Fruit fly (Drosophila melanogaster): ENCODE data around the gene CG13255.
A peak's percentile ranks its signal among the peaks of the same experiment; 100 is the strongest.

Gene CG13255

dm6 chr3L:20883969-20884368 is 46.7 kb downstream of the CG13255 start (continued):
- TF ChIP-seq Aef1 (GFP tag; IDR thresholded peaks at IDR 0.05) (0 out of 3 replicates have a peak, but pooled peaks have one; percentile 28), sens (GFP tag) (peak; percentile 41), pan (optimal IDR thresholded peaks at IDR 0.05) (no peak), pan (GFP tag; optimal IDR thresholded peaks at IDR 0.05 in 1 of 2, IDR thresholded peaks at IDR 0.05 in 1 of 2) (peak in 1 of 2 experiments; percentile 27), Adf1 (GFP tag; IDR thresholded peaks at IDR 0.05) (no peak), Six4 (GFP tag; optimal IDR thresholded peaks at IDR 0.05) (no peak), CG15514 (GFP tag; optimal IDR thresholded peaks at IDR 0.05) (peak; percentile 10), gem (tag; optimal IDR thresholded peaks at IDR 0.05) (peak; percentile 23), CG11560 (tag; IDR thresholded peaks at IDR 0.05) (no peak), CG12391 (tag; optimal IDR thresholded peaks at IDR 0.05) (no peak), tgo (GFP tag; IDR thresholded peaks at IDR 0.05) (0 out of 3 replicates have a peak, but pooled peaks have one; percentile 25), row (GFP tag; IDR thresholded peaks at IDR 0.05) (peak; percentile 28; the same call in 2 of the 3 replicates), CG18599 (GFP tag; optimal IDR thresholded peaks at IDR 0.05) (peak; percentile 65), Ptx1 (GFP tag; IDR thresholded peaks at IDR 0.05) (peak; percentile 46), CG11504 (tag; optimal IDR thresholded peaks at IDR 0.05) (peak; percentile 29), Sin3A (optimal IDR thresholded peaks at IDR 0.05) (no peak), cwo (GFP tag; optimal IDR thresholded peaks at IDR 0.05) (peak; percentile 25), CG8944 (GFP tag; optimal IDR thresholded peaks at IDR 0.05) (no peak), CG3407 (GFP tag; optimal IDR thresholded peaks at IDR 0.05) (no peak), grn (GFP tag; optimal IDR thresholded peaks at IDR 0.05) (no peak), pzg (GFP tag; optimal IDR thresholded peaks at IDR 0.05) (no peak), lab (GFP tag; optimal IDR thresholded peaks at IDR 0.05) (peak; percentile 51), caup (GFP tag; optimal IDR thresholded peaks at IDR 0.05; ENCODE audit: severe bottlenecking) (no peak), Fer1 (GFP tag; optimal IDR thresholded peaks at IDR 0.05) (peak; percentile 39), dpn (GFP tag; optimal IDR thresholded peaks at IDR 0.05) (peak in 1 of 2 experiments; percentile 8)

dm6 chr3L:20885172-20885571 is 47.9 kb downstream of the CG13255 start, which contains the start of gene CG32432:
TSS of gene CG32432 (minus strand) at chr3L:20885188.
- TF ChIP-seq Med (GFP tag) (no peak), Pdp1 (GFP tag; optimal IDR thresholded peaks at IDR 0.05) (no peak), her (GFP tag; optimal IDR thresholded peaks at IDR 0.05) (no peak), scrt (GFP tag; optimal IDR thresholded peaks at IDR 0.05) (peak; percentile 90), CG7963 (GFP tag; IDR thresholded peaks at IDR 0.05; ENCODE audit: partially characterized antibody) (no peak), repo (GFP tag; optimal IDR thresholded peaks at IDR 0.05) (no peak), CG1529 (GFP tag; optimal IDR thresholded peaks at IDR 0.05) (no peak), H2.0 (GFP tag; IDR thresholded peaks at IDR 0.05) (no peak), ewg (GFP tag; optimal IDR thresholded peaks at IDR 0.05) (peak; percentile 66), CG8281 (tag; optimal IDR thresholded peaks at IDR 0.05) (no peak), Hr39 (optimal IDR thresholded peaks at IDR 0.05) (no peak), tgo (GFP tag; IDR thresholded peaks at IDR 0.05) (no peak), Jarid2 (GFP tag; optimal IDR thresholded peaks at IDR 0.05) (peak; percentile 15), NK7.1 (GFP tag; optimal IDR thresholded peaks at IDR 0.05) (no peak), zen2 (GFP tag; IDR thresholded peaks at IDR 0.05; ENCODE audit: partially characterized antibody) (0 out of 3 replicates have a peak, but pooled peaks have one; percentile 9), CG6689 (GFP tag; IDR thresholded peaks at IDR 0.05) (no peak), CG7372 (GFP tag; IDR thresholded peaks at IDR 0.05) (0 out of 2 replicates have a peak, but pooled peaks have one; percentile 7), dan (GFP tag; IDR thresholded peaks at IDR 0.05) (no peak), CG9817 (tag; optimal IDR thresholded peaks at IDR 0.05) (no peak), CG9727 (GFP tag; optimal IDR thresholded peaks at IDR 0.05) (no peak), CG34422 (GFP tag; IDR thresholded peaks at IDR 0.05) (no peak), Doc2 (GFP tag; IDR thresholded peaks at IDR 0.05) (no peak), CG18011 (GFP tag; optimal IDR thresholded peaks at IDR 0.05) (no peak), Neu2 (GFP tag; optimal IDR thresholded peaks at IDR 0.05; ENCODE audit: borderline replicate concordance) (no peak), org-1 (GFP tag; optimal IDR thresholded peaks at IDR 0.05) (no peak), Fer3 (tag; optimal IDR thresholded peaks at IDR 0.05) (no peak), Rx (GFP tag; IDR thresholded peaks at IDR 0.05) (no peak), Usf (GFP tag; optimal IDR thresholded peaks at IDR 0.05) (no peak)

Data from whole organism, embryonic.